Worm (Caenorhabditis elegans) whole organism, young adult: ENCODE measurements around the gene swd-2.2.
A peak's percentile ranks its signal among the peaks of the same experiment; 100 is the strongest.

ENCODE experiments used
- B0261.1 ChIP-seq: sonication (generic microtip); optimal IDR thresholded peaks from 2 replicates; lab custom pipeline; 2016; ENCODE audit warnings: mild to moderate bottlenecking, missing genetic modification characterization, moderate library complexity, missing compliant biosample characterization
- F39B2.1 ChIP-seq: fragments of 200-800 bp; sonication (Bioruptor generic); IDR thresholded peaks from 2 replicates; pipeline ENCODE4 v1.3.6; 2022; ENCODE audit warnings: missing genetic modification reagents, missing genetic modification characterization, missing compliant biosample characterization
- F49E8.2 ChIP-seq: sonication (generic microtip); optimal IDR thresholded peaks from 3 replicates; lab custom pipeline; 2017; ENCODE audit warnings: missing genetic modification characterization, mild to moderate bottlenecking, missing compliant biosample characterization, antibody characterized with exemption, moderate library complexity; ENCODE audit not compliant: insufficient read depth
- F52B5.7 ChIP-seq: sonication (generic microtip); optimal IDR thresholded peaks from 2 replicates; lab custom pipeline; 2016; ENCODE audit warnings: mild to moderate bottlenecking, missing genetic modification characterization, missing compliant biosample characterization
- F57A8.1 ChIP-seq: fragments of 200-800 bp; sonication (Bioruptor generic); optimal IDR thresholded peaks from 2 replicates; lab custom pipeline; 2018; ENCODE audit warnings: mild to moderate bottlenecking, missing genetic modification characterization, moderate library complexity, missing compliant biosample characterization
- Y53F4B.3 ChIP-seq: fragments of 200-800 bp; sonication (Bioruptor generic); IDR thresholded peaks from 2 replicates; pipeline ENCODE4 v1.3.6; 2022; ENCODE audit warnings: missing genetic modification reagents, missing genetic modification characterization, missing compliant biosample characterization
- Y53G8AR.9 ChIP-seq: fragments of 200-800 bp; sonication (Bioruptor generic); conservative IDR thresholded peaks from 2 replicates; pipeline ENCODE4 v1.3.6; 2022; ENCODE audit warnings: missing genetic modification reagents, missing genetic modification characterization, missing compliant biosample characterization
- Y56A3A.18 ChIP-seq: fragments of 200-800 bp; sonication (Bioruptor generic); IDR thresholded peaks from 2 replicates; pipeline ENCODE4 v1.3.6; 2022; ENCODE audit warnings: missing genetic modification reagents, missing genetic modification characterization, missing compliant biosample characterization
- Y67H2A.10 ChIP-seq: fragments of 200-800 bp; sonication (Bioruptor generic); conservative IDR thresholded peaks from 2 replicates; pipeline ENCODE4 v1.3.6; 2022; ENCODE audit warnings: missing genetic modification reagents, missing genetic modification characterization, missing compliant biosample characterization
- Y79H2A.3 ChIP-seq: fragments of 200-800 bp; sonication (Bioruptor generic); conservative IDR thresholded peaks from 2 replicates; pipeline ENCODE4 v1.3.6; 2022; ENCODE audit warnings: missing genetic modification reagents, missing genetic modification characterization, missing compliant biosample characterization
- aptf-2 ChIP-seq: fragments of 200-800 bp; sonication (Bioruptor generic); conservative IDR thresholded peaks from 2 replicates; pipeline ENCODE4 v1.3.6; 2022; ENCODE audit warnings: missing genetic modification reagents, missing genetic modification characterization, missing compliant biosample characterization
- athp-1 ChIP-seq: sonication (generic microtip); optimal IDR thresholded peaks from 2 replicates; lab custom pipeline; 2017; ENCODE audit warnings: mild to moderate bottlenecking, missing genetic modification characterization, missing compliant biosample characterization
- ccch-3 ChIP-seq: fragments of 200-800 bp; sonication (Bioruptor generic); optimal IDR thresholded peaks from 2 replicates; lab custom pipeline; 2018; ENCODE audit warnings: mild to moderate bottlenecking, missing genetic modification characterization, missing compliant biosample characterization
- cebp-2 ChIP-seq: fragments of 200-800 bp; sonication (Bioruptor generic); IDR thresholded peaks from 2 replicates; pipeline ENCODE4 v1.3.6; 2022; ENCODE audit warnings: missing genetic modification characterization, missing compliant biosample characterization
- ceh-79 ChIP-seq: sonication (generic microtip); optimal IDR thresholded peaks from 2 replicates; lab custom pipeline; 2017; ENCODE audit warnings: mild to moderate bottlenecking, missing genetic modification characterization, missing compliant biosample characterization
- ceh-91 ChIP-seq: fragments of 200-800 bp; sonication (Bioruptor generic); IDR thresholded peaks from 2 replicates; pipeline ENCODE4 v1.3.6; 2022; ENCODE audit warnings: missing genetic modification reagents, missing genetic modification characterization, missing compliant biosample characterization
- chd-7 ChIP-seq: sonication (generic microtip); optimal IDR thresholded peaks from 2 replicates; lab custom pipeline; 2016; ENCODE audit warnings: mild to moderate bottlenecking, missing genetic modification characterization, moderate library complexity, missing compliant biosample characterization
- die-1 ChIP-seq: sonication (generic microtip); optimal IDR thresholded peaks from 2 replicates; lab custom pipeline; 2016; ENCODE audit warnings: missing genotype, mild to moderate bottlenecking, missing genetic modification characterization, missing compliant biosample characterization
- dox-1 ChIP-seq: fragments of 200-800 bp; sonication (Bioruptor generic); IDR thresholded peaks from 2 replicates; pipeline ENCODE4 v1.3.6; 2022; ENCODE audit warnings: missing genetic modification reagents, missing genetic modification characterization, missing compliant biosample characterization
- dpl-1 ChIP-seq: fragments of 150-350 bp; optimal IDR thresholded peaks from 2 replicates; lab custom pipeline; 2014; ENCODE audit warnings: missing biosample characterization, missing genetic modification reagents, missing genetic modification characterization
- efl-1 ChIP-seq: fragments of 150-350 bp; optimal IDR thresholded peaks from 2 replicates; lab custom pipeline; 2014; ENCODE audit warnings: missing biosample characterization, missing genetic modification reagents, missing genetic modification characterization
- egrh-3 ChIP-seq: fragments of 200-800 bp; sonication (Bioruptor generic); IDR thresholded peaks from 2 replicates; pipeline ENCODE4 v1.3.6; 2022; ENCODE audit warnings: missing genetic modification reagents, missing genetic modification characterization, missing compliant biosample characterization
- gei-17 ChIP-seq: fragments of 200-800 bp; sonication (Bioruptor generic); optimal IDR thresholded peaks from 2 replicates; lab custom pipeline; 2018; ENCODE audit warnings: mild to moderate bottlenecking, missing genetic modification characterization, missing compliant biosample characterization
- him-1 ChIP-seq: sonication (generic microtip); optimal IDR thresholded peaks from 2 replicates; lab custom pipeline; 2016; ENCODE audit warnings: missing genotype, missing genetic modification reagents, missing genetic modification characterization, missing compliant biosample characterization
- hmg-1.2 ChIP-seq: fragments of 200-800 bp; sonication (Bioruptor generic); IDR thresholded peaks from 2 replicates; pipeline ENCODE4 v1.3.6; 2022; ENCODE audit warnings: missing genetic modification reagents, missing genetic modification characterization, missing compliant biosample characterization
- hsf-1 ChIP-seq: fragments of 200-800 bp; sonication (Bioruptor generic); IDR thresholded peaks from 2 replicates; pipeline ENCODE4 v1.3.6; 2022; ENCODE audit warnings: missing genetic modification reagents, missing genetic modification characterization, missing compliant biosample characterization
- lin-35 ChIP-seq, 3 experiments: fragments of 150-350 bp in 2 of 3; sonication (generic microtip) in 1 of 3; optimal IDR thresholded peaks; 2 replicates each; lab custom pipeline; 2014 to 2018; ENCODE audit warnings: missing biosample characterization in 3 of 3, missing genetic modification characterization in 3 of 3, missing genetic modification reagents in 3 of 3
- lin-40 ChIP-seq: sonication (generic microtip); optimal IDR thresholded peaks from 2 replicates; lab custom pipeline; 2016; ENCODE audit warnings: missing genetic modification characterization, mild to moderate bottlenecking, missing compliant biosample characterization, missing genotype, missing genetic modification reagents
- lir-1 ChIP-seq: fragments of 200-800 bp; sonication (Bioruptor generic); conservative IDR thresholded peaks from 2 replicates; pipeline ENCODE4 v1.3.6; 2022; ENCODE audit warnings: missing genetic modification reagents, missing genetic modification characterization, missing compliant biosample characterization
- mcd-1 ChIP-seq: fragments of 200-800 bp; sonication (Bioruptor generic); IDR thresholded peaks from 2 replicates; pipeline ENCODE4 v1.3.6; 2022; ENCODE audit warnings: missing genetic modification reagents, missing genetic modification characterization, missing compliant biosample characterization
- mxl-1 ChIP-seq: sonication (generic microtip); optimal IDR thresholded peaks from 2 replicates; lab custom pipeline; 2016; ENCODE audit warnings: missing genetic modification characterization, missing compliant biosample characterization
- nhr-179 ChIP-seq: sonication (generic microtip); optimal IDR thresholded peaks from 2 replicates; lab custom pipeline; 2016; ENCODE audit warnings: mild to moderate bottlenecking, missing genetic modification characterization, missing compliant biosample characterization
- nhr-90 ChIP-seq: sonication (generic microtip); optimal IDR thresholded peaks from 2 replicates; lab custom pipeline; 2016; ENCODE audit warnings: missing genotype, mild to moderate bottlenecking, missing genetic modification characterization, missing compliant biosample characterization
- pha-4 ChIP-seq: fragments of 150-350 bp; sonication (generic microtip); optimal IDR thresholded peaks from 2 replicates; lab custom pipeline; 2014; ENCODE audit warnings: missing biosample characterization, missing genetic modification reagents, missing genetic modification characterization
- rcor-1 ChIP-seq: fragments of 200-800 bp; sonication (Bioruptor generic); IDR thresholded peaks from 2 replicates; pipeline ENCODE4 v1.3.6; 2022; ENCODE audit warnings: missing genetic modification reagents, missing genetic modification characterization, missing compliant biosample characterization
- rec-8 ChIP-seq, 2 experiments: sonication (generic microtip); optimal IDR thresholded peaks; 2 replicates each; lab custom pipeline; 2016; ENCODE audit warnings: mild to moderate bottlenecking in 2 of 2, missing genetic modification characterization in 2 of 2, missing genetic modification reagents in 2 of 2, missing genotype in 2 of 2, missing biosample characterization in 1 of 2, missing compliant biosample characterization in 1 of 2, moderate library complexity in 1 of 2
- sdz-38 ChIP-seq: sonication (generic microtip); optimal IDR thresholded peaks from 2 replicates; lab custom pipeline; 2016; ENCODE audit warnings: missing genotype, missing genetic modification characterization, missing compliant biosample characterization
- sea-2 ChIP-seq: fragments of 200-800 bp; sonication (Bioruptor generic); IDR thresholded peaks from 2 replicates; pipeline ENCODE4 v1.3.6; 2022; ENCODE audit warnings: missing genetic modification characterization, missing compliant biosample characterization
- snpc-1.3 ChIP-seq: sonication (generic microtip); optimal IDR thresholded peaks from 2 replicates; lab custom pipeline; 2017; ENCODE audit warnings: missing genetic modification characterization, mild to moderate bottlenecking, missing compliant biosample characterization, antibody characterized with exemption, moderate library complexity, missing genotype, missing genetic modification reagents; ENCODE audit not compliant: insufficient read depth
- snpc-4 ChIP-seq, 5 experiments: fragments of 150-350 bp in 1 of 5; sonication (generic microtip) in 4 of 5; optimal IDR thresholded peaks; 2 replicates each; lab custom pipeline; 2014 to 2018; ENCODE audit warnings: missing genetic modification characterization in 5 of 5, missing biosample characterization in 3 of 5, antibody characterized with exemption in 2 of 5, mild to moderate bottlenecking in 2 of 5, missing compliant biosample characterization in 2 of 5, missing genotype in 2 of 5, moderate library complexity in 2 of 5, missing genetic modification reagents in 1 of 5
- sptf-2 ChIP-seq: fragments of 200-800 bp; sonication (Bioruptor generic); optimal IDR thresholded peaks from 2 replicates; lab custom pipeline; 2018; ENCODE audit warnings: mild to moderate bottlenecking, missing genetic modification characterization, missing compliant biosample characterization
- tbp1 ChIP-seq: fragments of 200-800 bp; sonication (Bioruptor generic); optimal IDR thresholded peaks from 2 replicates; lab custom pipeline; 2018; ENCODE audit warnings: mild to moderate bottlenecking, missing genetic modification characterization, missing compliant biosample characterization
- xnd-1 ChIP-seq: sonication (generic microtip); optimal IDR thresholded peaks from 2 replicates; lab custom pipeline; 2016; ENCODE audit warnings: missing genotype, missing genetic modification reagents, missing genetic modification characterization, missing compliant biosample characterization
- ztf-26 ChIP-seq: sonication (generic microtip); optimal IDR thresholded peaks from 2 replicates; lab custom pipeline; 2017; ENCODE audit warnings: missing genetic modification characterization, missing compliant biosample characterization
- ztf-28 ChIP-seq: fragments of 200-800 bp; sonication (Bioruptor generic); IDR thresholded peaks from 2 replicates; pipeline ENCODE4 v1.3.6; 2022; ENCODE audit warnings: missing genetic modification reagents, missing genetic modification characterization, missing compliant biosample characterization
- ztf-6 ChIP-seq: fragments of 200-800 bp; sonication (Bioruptor generic); IDR thresholded peaks from 2 replicates; pipeline ENCODE4 v1.3.6; 2022; ENCODE audit warnings: missing genetic modification reagents, missing genetic modification characterization, missing compliant biosample characterization

swd-2.2 gene

ce11 chrIV:7790801-7791588, 16.8 kb downstream of the swd-2.2 start, which contains the start of gene rsp-6 (continued):
- TF ChIP-seq B0261.1 (tag; lab: Kevin White, UChicago): no peak
- peak; percentile 83 for TF ChIP-seq F49E8.2 (tag; lab: Kevin White, UChicago)
- no peak for TF ChIP-seq cebp-2 (GFP tag; lab: Robert Waterston, UW)
- peak; percentile 18; the same call in 1 of the 2 replicates for TF ChIP-seq Y67H2A.10 (GFP tag; lab: Robert Waterston, UW)
- peak; percentile 53 for TF ChIP-seq die-1 (tag; lab: Kevin White, UChicago)
- peak; percentile 89 for TF ChIP-seq Y53G8AR.9
- TF ChIP-seq snpc-1.3 (tag; lab: Kevin White, UChicago): peak; percentile 80
- TF ChIP-seq sdz-38 (tag; lab: Kevin White, UChicago): no peak
- TF ChIP-seq ceh-91 (GFP tag; lab: Robert Waterston, UW): peak; percentile 90
- TF ChIP-seq F52B5.7 (tag; lab: Kevin White, UChicago): no peak
- TF ChIP-seq mcd-1: peak; percentile 83
- TF ChIP-seq nhr-90 (tag; lab: Kevin White, UChicago): peak; percentile 19
- no peak for TF ChIP-seq sea-2 (GFP tag; lab: Robert Waterston, UW)
- TF ChIP-seq chd-7 (tag; lab: Kevin White, UChicago): no peak
- TF ChIP-seq Y53F4B.3: no peak
- no peak for TF ChIP-seq F57A8.1 (GFP tag; lab: Kevin White, UChicago)
- peak; percentile 14 to 92 (median 56) for TF ChIP-seq lin-35 (GFP tag; optimal IDR thresholded peaks at IDR 0.05; lab: Kevin White, UChicago)
- TF ChIP-seq ztf-28 (GFP tag; lab: Robert Waterston, UW): 0 out of 2 replicates have a peak, but pooled peaks have one; percentile 8
- TF ChIP-seq pha-4 (tag; lab: Kevin White, UChicago): peak; percentile 13
- TF ChIP-seq mxl-1 (tag; lab: Kevin White, UChicago): no peak
- no peak for TF ChIP-seq ztf-26 (tag; lab: Kevin White, UChicago)
- no peak for TF ChIP-seq Y79H2A.3 (GFP tag; lab: Robert Waterston, UW)
- TF ChIP-seq snpc-4 (GFP tag; optimal IDR thresholded peaks at IDR 0.05; lab: Kevin White, UChicago): peak; percentile 15
- peak; percentile 36 to 74 (median 62) for TF ChIP-seq snpc-4 (tag; optimal IDR thresholded peaks at IDR 0.05; lab: Kevin White, UChicago)
- peak; percentile 64 for TF ChIP-seq egrh-3 (GFP tag; lab: Robert Waterston, UW)
- TF ChIP-seq hsf-1: peak; percentile 67; the same call in 1 of the 2 replicates
- TF ChIP-seq nhr-179 (tag; lab: Kevin White, UChicago): no peak
- peak; percentile 93 for TF ChIP-seq dpl-1 (GFP tag; lab: Kevin White, UChicago)
- no peak for TF ChIP-seq F39B2.1 (GFP tag; lab: Robert Waterston, UW)
- peak; percentile 58; the same call in 1 of the 2 replicates for TF ChIP-seq hmg-1.2 (GFP tag; lab: Robert Waterston, UW)
- no peak for TF ChIP-seq lir-1 (GFP tag; lab: Robert Waterston, UW)
- TF ChIP-seq athp-1 (tag; lab: Kevin White, UChicago): no peak
- peak; percentile 62 for TF ChIP-seq rcor-1 (GFP tag; lab: Robert Waterston, UW)
- peak; percentile 93 for TF ChIP-seq efl-1 (GFP tag; lab: Kevin White, UChicago)
- peak; percentile 63 for TF ChIP-seq lin-40
- TF ChIP-seq xnd-1: peak; percentile 78
- TF ChIP-seq dox-1 (GFP tag; lab: Robert Waterston, UW): peak; percentile 84
- no peak for TF ChIP-seq ceh-79 (tag; lab: Kevin White, UChicago)
- TF ChIP-seq ztf-6 (GFP tag; lab: Robert Waterston, UW): no peak
- TF ChIP-seq tbp1: peak; percentile 58
- no peak for TF ChIP-seq sptf-2 (GFP tag; lab: Kevin White, UChicago)
- no peak for TF ChIP-seq ccch-3 (GFP tag; lab: Kevin White, UChicago)
- peak; percentile 29; the same call in 1 of the 2 replicates for TF ChIP-seq aptf-2
- peak; percentile 43 for TF ChIP-seq him-1
- no peak for TF ChIP-seq Y56A3A.18 (GFP tag; lab: Robert Waterston, UW)
- no peak for TF ChIP-seq rec-8 (tag; optimal IDR thresholded peaks at IDR 0.05; lab: Kevin White, UChicago)
- no peak for TF ChIP-seq gei-17 (GFP tag; lab: Kevin White, UChicago)
